Fruit fly (Drosophila melanogaster) whole organism: ENCODE results near the gene sim.

Source experiments
- CG8478 ChIP-seq: fragments of >200 bp; optimal IDR thresholded peaks from 2 replicates; lab custom pipeline; 2018; ENCODE audit warnings: inconsistent platforms
- Dll ChIP-seq: fragments of >200 bp; optimal IDR thresholded peaks from 2 replicates; lab custom pipeline; 2017
- EcR ChIP-seq, 2 experiments: fragments of >200 bp; optimal IDR thresholded peaks; 2 replicates each; lab custom pipeline; 2017; ENCODE audit warnings: missing biosample characterization in 2 of 2, missing genetic modification characterization in 2 of 2, missing genetic modification reagents in 2 of 2
- pan ChIP-seq: fragments of >200 bp; optimal IDR thresholded peaks from 2 replicates; lab custom pipeline; 2017
- psq ChIP-seq: fragments of >200 bp; optimal IDR thresholded peaks from 2 replicates; lab custom pipeline; 2017
- usp ChIP-seq: fragments of >200 bp; optimal IDR thresholded peaks from 2 replicates; lab custom pipeline; 2017; ENCODE audit warnings: missing biosample characterization, missing genetic modification characterization, mixed read lengths

The sim gene

DNA sequence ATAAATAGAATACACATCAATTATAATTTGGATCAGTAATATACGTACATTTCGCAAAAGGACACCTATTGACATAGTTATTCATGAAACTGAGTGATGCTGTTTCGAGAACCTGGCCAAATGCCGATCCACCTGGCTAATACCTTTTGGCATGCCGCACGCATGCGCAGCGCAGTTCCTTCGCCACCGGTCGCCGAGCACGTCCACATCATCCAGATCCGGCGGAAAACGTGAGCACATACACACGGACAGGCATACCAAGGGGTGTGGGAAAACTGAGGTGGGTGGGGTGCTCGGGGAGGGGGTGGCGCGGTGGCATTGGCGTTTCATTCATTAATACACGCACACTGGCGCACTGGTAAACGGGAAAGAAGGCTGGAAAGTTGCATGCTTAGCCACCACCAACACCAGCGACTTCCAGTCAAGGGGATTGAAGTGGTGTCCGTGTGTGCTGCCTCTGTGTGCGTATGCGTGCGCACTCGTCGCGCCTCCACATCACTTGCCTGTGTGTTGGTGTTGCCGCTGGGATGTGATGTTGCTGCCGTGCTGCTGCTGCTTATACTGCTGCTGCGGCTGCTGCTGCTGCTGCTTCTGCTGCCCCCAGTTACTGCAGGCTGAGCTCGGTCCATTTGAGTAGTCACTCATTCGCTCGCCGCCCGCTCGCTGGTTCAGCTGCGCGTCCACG, at the start of gene sim:
Gene sim, plus strand, starts transcription at position 635 of the 685 bp plus-strand sequence.
- no peak for TF ChIP-seq EcR (GFP tag; optimal IDR thresholded peaks at IDR 0.05; lab: Kevin White, UChicago)

DNA sequence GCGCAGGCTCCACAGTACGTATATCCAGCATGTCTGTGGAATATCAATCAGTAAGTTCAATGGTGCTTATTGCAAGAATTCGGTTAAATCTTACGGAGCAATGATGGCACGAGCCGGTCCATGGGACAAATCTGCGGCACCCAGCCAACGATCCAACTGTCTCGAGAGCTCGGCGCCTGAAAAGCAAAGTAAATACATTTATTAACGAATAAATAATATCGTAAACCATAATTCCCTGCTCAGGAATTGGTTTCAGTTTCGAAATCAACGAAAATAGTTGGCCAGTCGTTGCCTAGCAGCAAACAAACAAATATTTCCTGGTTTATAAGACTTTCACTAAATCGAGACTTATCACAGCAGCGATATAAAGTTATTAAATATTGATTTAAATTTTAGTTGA, 48.0 kb upstream of the sim start, which contains the start of gene CG11656:
Gene CG11656, plus strand, starts transcription at position 301 of the 400 bp plus-strand sequence.
- no peak for TF ChIP-seq usp (GFP tag; lab: Kevin White, UChicago)
- TF ChIP-seq Dll (lab: Kevin White, UChicago), result no peak
- no peak for TF ChIP-seq EcR (GFP tag; optimal IDR thresholded peaks at IDR 0.05; lab: Kevin White, UChicago)
- no peak for TF ChIP-seq psq (lab: Kevin White, UChicago)
- TF ChIP-seq pan (lab: Kevin White, UChicago), result no peak
- no peak for TF ChIP-seq CG8478

DNA sequence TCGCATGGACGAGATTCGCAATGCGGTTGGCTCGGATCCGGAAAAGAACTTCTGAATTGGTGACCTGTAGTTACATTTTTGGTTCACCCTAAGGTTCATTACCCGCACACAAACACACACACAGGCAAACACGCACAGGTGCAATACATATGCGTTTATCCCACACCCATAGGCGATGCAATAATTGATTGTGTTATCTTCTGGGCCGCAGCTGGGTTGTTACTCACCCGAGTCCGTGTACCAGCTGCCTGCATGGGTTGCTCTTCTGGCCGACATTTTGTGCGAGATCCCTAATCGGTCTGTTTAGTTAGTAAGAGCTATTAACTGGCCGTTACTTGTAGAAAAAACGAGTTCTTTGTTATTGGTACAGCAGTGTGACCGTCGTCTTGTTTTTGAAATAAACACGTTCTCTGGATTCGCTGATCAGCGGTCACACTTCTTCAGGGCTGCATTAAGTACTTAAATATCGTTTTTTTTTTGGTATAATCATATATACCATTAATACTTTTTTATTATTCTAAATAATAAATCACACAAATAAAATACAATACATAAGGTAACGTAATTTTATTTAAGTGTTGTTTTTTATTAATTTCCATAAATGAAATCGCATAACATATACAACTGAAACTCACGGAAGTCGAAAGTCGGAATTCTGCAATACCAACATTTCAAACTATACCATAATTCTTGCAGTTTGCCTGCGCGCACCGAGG, 46.5 kb upstream of the sim start, which contains the start of gene CG8031:
Gene CG8031, minus strand, starts transcription at position 406 of the 716 bp plus-strand sequence.
- TF ChIP-seq pan (lab: Kevin White, UChicago) (no peak), psq (lab: Kevin White, UChicago) (no peak), EcR (GFP tag; optimal IDR thresholded peaks at IDR 0.05; lab: Kevin White, UChicago) (peak in 1 of 2 experiments; percentile 71), usp (GFP tag; lab: Kevin White, UChicago) (no peak), Dll (lab: Kevin White, UChicago) (peak; percentile 51), CG8478 (no peak)

DNA sequence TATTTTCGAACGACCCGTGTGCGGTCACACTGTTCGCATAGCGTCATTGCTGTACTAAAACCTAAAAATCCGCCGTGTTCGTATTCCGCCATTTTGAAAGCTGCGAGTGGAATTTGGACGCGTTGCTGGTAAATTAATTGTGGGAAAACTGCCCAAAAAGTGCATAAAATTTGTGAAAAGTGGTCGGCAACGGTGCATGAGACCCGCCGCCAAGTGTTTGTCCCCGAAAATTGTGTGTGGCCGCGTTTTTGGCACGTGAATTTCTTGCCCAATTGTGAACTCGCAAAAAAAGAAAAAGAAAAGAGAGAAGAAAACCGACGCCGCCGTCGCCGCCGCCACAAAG, 46.0 kb upstream of the sim start, which contains the start of gene CtBP:
Gene CtBP, plus strand, starts transcription at position 29 of the 343 bp plus-strand sequence.
- TF ChIP-seq EcR (GFP tag; optimal IDR thresholded peaks at IDR 0.05; lab: Kevin White, UChicago) (no peak), CG8478 (no peak), usp (GFP tag; lab: Kevin White, UChicago) (no peak), psq (lab: Kevin White, UChicago) (no peak), Dll (lab: Kevin White, UChicago) (no peak), pan (lab: Kevin White, UChicago) (no peak)

- peak; percentile 29 for TF ChIP-seq Dll (lab: Kevin White, UChicago)
- TF ChIP-seq psq (lab: Kevin White, UChicago), result no peak
- no peak for TF ChIP-seq pan (lab: Kevin White, UChicago)
- no peak for TF ChIP-seq usp (GFP tag; lab: Kevin White, UChicago)
- TF ChIP-seq EcR (GFP tag; optimal IDR thresholded peaks at IDR 0.05; lab: Kevin White, UChicago), result peak in 1 of 2 experiments; percentile 3
- peak; percentile 85 for TF ChIP-seq CG8478
Measured at dm6 chr3R:13012351-13012750, 45.2 kb upstream of the sim start.

dm6 chr3R:13012990-13013389, 44.6 kb upstream of the sim start:
- TF ChIP-seq CG8478 (no peak), pan (lab: Kevin White, UChicago) (no peak), usp (GFP tag; lab: Kevin White, UChicago) (no peak), Dll (lab: Kevin White, UChicago) (no peak), psq (lab: Kevin White, UChicago) (no peak), EcR (GFP tag; optimal IDR thresholded peaks at IDR 0.05; lab: Kevin White, UChicago) (no peak)

dm6 chr3R:13014168-13014881, 43.2 kb upstream of the sim start:
- no peak for TF ChIP-seq CG8478
- no peak for TF ChIP-seq Dll (lab: Kevin White, UChicago)
- no peak for TF ChIP-seq psq (lab: Kevin White, UChicago)
- TF ChIP-seq pan (lab: Kevin White, UChicago), result no peak
- no peak for TF ChIP-seq EcR (GFP tag; optimal IDR thresholded peaks at IDR 0.05; lab: Kevin White, UChicago)
- no peak for TF ChIP-seq usp (GFP tag; lab: Kevin White, UChicago)

DNA sequence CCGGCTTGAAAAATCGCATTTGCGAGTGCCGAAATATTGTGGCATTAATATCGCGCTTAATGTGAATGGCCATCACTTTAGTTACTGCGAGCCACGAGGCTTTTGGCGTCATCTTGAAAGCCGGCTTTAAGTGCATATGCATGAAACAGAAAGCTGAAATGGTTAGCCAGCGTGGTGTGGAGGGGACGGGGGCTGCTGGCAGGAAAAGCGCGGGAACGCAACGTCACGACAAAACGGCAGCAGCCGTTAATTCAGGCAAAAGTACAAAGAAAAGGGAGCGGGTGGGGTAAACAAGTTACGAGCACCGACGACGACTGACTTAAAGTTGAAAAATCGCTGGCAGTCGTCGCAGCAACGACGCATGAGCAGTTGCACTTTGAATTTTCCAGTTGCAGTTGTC, 42.2 kb upstream of the sim start:
- TF ChIP-seq pan (lab: Kevin White, UChicago) (no peak), psq (lab: Kevin White, UChicago) (no peak), Dll (lab: Kevin White, UChicago) (no peak), EcR (GFP tag; optimal IDR thresholded peaks at IDR 0.05; lab: Kevin White, UChicago) (no peak), CG8478 (no peak), usp (GFP tag; lab: Kevin White, UChicago) (no peak)

DNA sequence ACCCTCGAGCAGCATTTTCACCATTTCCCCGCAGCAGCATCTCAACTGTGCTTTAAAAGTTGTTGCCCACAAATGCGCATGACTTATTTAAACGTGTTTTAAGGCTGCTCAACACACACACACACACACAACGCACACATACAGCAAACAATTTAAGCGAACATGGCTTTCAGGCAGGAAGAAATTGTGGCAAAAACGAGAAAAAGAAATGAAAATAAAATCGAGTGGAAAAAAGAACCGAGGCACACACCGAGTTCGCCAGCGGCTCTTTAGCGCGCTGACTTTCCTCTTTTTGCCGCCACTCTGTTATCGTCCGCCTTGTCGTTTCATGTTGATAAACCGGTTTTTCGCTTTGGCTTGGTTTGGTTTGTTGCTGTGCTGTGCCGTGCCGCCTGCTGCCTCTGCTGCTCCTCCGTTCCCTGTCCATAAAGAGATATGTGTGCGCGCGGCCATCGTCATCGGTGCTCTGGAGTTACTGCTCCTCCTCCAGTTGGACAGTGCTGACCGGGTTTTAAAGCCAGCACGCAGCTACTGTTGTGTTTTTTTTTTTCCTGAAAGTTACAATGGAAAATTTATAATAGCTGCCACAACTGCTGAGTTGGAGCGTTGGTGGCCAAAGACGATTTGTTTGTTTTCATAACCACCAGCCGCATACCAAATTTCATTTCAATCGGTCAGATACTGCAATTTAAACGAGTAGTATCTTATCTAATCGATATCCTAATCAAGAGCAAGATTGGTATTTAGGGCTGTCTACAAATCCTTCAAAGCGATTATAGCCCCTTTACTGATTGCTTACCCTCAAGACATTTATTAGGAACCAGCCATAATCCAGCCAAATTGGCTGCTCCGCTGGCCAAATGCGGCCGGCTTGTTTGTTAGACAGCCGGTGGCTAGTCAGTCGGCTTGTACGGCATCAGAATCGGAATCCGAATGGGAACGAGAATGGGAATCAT, 41.5 kb upstream of the sim start:
- TF ChIP-seq Dll (lab: Kevin White, UChicago), result no peak
- no peak for TF ChIP-seq EcR (GFP tag; optimal IDR thresholded peaks at IDR 0.05; lab: Kevin White, UChicago)
- TF ChIP-seq usp (GFP tag; lab: Kevin White, UChicago), result no peak
- no peak for TF ChIP-seq psq (lab: Kevin White, UChicago)
- no peak for TF ChIP-seq pan (lab: Kevin White, UChicago)
- TF ChIP-seq CG8478, result no peak

DNA sequence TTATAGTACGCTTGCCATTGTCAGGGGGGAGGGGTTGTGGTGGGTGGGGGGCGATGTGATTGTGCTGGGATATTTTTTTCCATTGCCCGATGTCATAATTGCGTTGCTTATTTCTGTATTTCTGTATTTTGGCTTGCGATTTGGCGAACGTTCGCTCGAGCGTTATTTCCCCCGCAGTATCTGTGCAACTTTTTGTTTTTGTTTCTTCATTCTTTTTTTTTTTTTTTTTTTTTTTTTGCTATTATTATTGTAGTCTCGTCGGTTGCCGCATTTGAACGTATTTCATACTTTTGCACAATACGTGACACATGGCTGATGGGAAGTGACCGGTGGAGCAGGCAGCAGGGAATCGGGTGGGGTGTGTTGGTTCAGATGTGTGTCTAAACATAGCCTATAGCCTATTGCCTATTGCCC, 39.9 kb upstream of the sim start:
- TF ChIP-seq psq (lab: Kevin White, UChicago) (no peak), EcR (GFP tag; optimal IDR thresholded peaks at IDR 0.05; lab: Kevin White, UChicago) (no peak)
